Fruit fly (Drosophila melanogaster) whole organism, larva: ENCODE measurements around the gene rictor.

Experiments
- noc ChIP-seq: fragments of 200-800 bp; sonication (Bioruptor generic); optimal IDR thresholded peaks from 3 replicates; lab custom pipeline; 2019; ENCODE audit warnings: missing biosample characterization, mild to moderate bottlenecking, missing genetic modification characterization, moderate library complexity

The rictor gene

dm6 chrX:19248426-19249217 is 12.4 kb downstream of the rictor start, which contains the start of gene Hs3st-B:
Gene Hs3st-B (plus strand): TSS chrX:19248639.
- no peak for TF ChIP-seq noc (tag; lab: Kevin White, UChicago)

- peak; percentile 90 for TF ChIP-seq noc (tag; lab: Kevin White, UChicago)
These were observed 13.6 kb downstream of the rictor start, which contains the start of gene CG7992 for dm6 chrX:19247200-19248052. Gene CG7992 (minus strand): TSS chrX:19247250.

- peak; percentile 31 for TF ChIP-seq noc (tag; lab: Kevin White, UChicago)
These were observed 17.6 kb downstream of the rictor start, which contains the start of gene CG7889 for dm6 chrX:19243379-19243834. Gene CG7889 (plus strand): TSS chrX:19243631.

- TF ChIP-seq noc (tag; lab: Kevin White, UChicago) = no peak
These were observed 19.2 kb downstream of the rictor start, which contains the start of gene CG14196 for dm6 chrX:19241790-19242373. Gene CG14196 (minus strand): TSS chrX:19241840.

- TF ChIP-seq noc (tag; lab: Kevin White, UChicago) = no peak
These were observed 20.7 kb downstream of the rictor start for dm6 chrX:19240230-19240839.

dm6 chrX:19239365-19239764 is 21.7 kb downstream of the rictor start:
- no peak for TF ChIP-seq noc (tag; lab: Kevin White, UChicago)

- no peak for TF ChIP-seq noc (tag; lab: Kevin White, UChicago)
These were observed 22.4 kb downstream of the rictor start for dm6 chrX:19238613-19239012.

dm6 chrX:19229855-19230433 is 31.1 kb downstream of the rictor start:
- no peak for TF ChIP-seq noc (tag; lab: Kevin White, UChicago)

dm6 chrX:19225304-19225640 is 35.8 kb downstream of the rictor start:
- TF ChIP-seq noc (tag; lab: Kevin White, UChicago) = no peak

dm6 chrX:19224580-19225303 is 36.3 kb downstream of the rictor start:
- no peak for TF ChIP-seq noc (tag; lab: Kevin White, UChicago)

- TF ChIP-seq noc (tag; lab: Kevin White, UChicago) = no peak
These were observed 40.0 kb downstream of the rictor start for dm6 chrX:19220963-19221572.

- TF ChIP-seq noc (tag; lab: Kevin White, UChicago) = no peak
These were observed 40.6 kb downstream of the rictor start, which contains the start of gene CG7884 for dm6 chrX:19220415-19220814. Gene CG7884 (plus strand): TSS chrX:19220622.

dm6 chrX:19216671-19217070 is 44.4 kb downstream of the rictor start:
- TF ChIP-seq noc (tag; lab: Kevin White, UChicago) = peak; percentile 70

dm6 chrX:19215215-19215614 is 45.8 kb downstream of the rictor start, which contains the start of gene Muc18B:
Gene Muc18B (plus strand): TSS chrX:19215515.
- no peak for TF ChIP-seq noc (tag; lab: Kevin White, UChicago)
